Fruit fly (Drosophila melanogaster): ENCODE results near the gene cact.
A peak's percentile ranks its signal among the peaks of the same experiment; 100 is the strongest.

cact gene

dm6 chr2L:16279774-16280252, 46.2 kb downstream of the cact start:
- TF ChIP-seq scrt (GFP tag; optimal IDR thresholded peaks at IDR 0.05) (peak; percentile 74), nerfin-2 (GFP tag; IDR thresholded peaks at IDR 0.05; ENCODE audit: partially characterized antibody) (no peak), Nf-YC (tag; optimal IDR thresholded peaks at IDR 0.05) (peak; percentile 81), Dfd (GFP tag; optimal IDR thresholded peaks at IDR 0.05) (no peak), Blimp-1 (GFP tag; optimal IDR thresholded peaks at IDR 0.05) (peak; percentile 91), Fer3 (tag; optimal IDR thresholded peaks at IDR 0.05) (peak; percentile 72), CG15011 (GFP tag; optimal IDR thresholded peaks at IDR 0.05) (peak; percentile 80), CG14860 (GFP tag; IDR thresholded peaks at IDR 0.05; ENCODE audit: partially characterized antibody) (no peak), CG17186 (GFP tag; optimal IDR thresholded peaks at IDR 0.05) (peak; percentile 68), Atf-2 (GFP tag; optimal IDR thresholded peaks at IDR 0.05) (peak; percentile 86), cad (GFP tag; optimal IDR thresholded peaks at IDR 0.05) (peak; percentile 74), CkIIα-i1 (GFP tag; IDR thresholded peaks at IDR 0.05) (no peak), twi (tag; optimal IDR thresholded peaks at IDR 0.05) (peak; percentile 92), lilli (GFP tag; optimal IDR thresholded peaks at IDR 0.05) (peak; percentile 88), CG12219 (GFP tag; optimal IDR thresholded peaks at IDR 0.05) (peak; percentile 91), Antp (GFP tag; optimal IDR thresholded peaks at IDR 0.05) (peak; percentile 87), ash1 (GFP tag; optimal IDR thresholded peaks at IDR 0.05) (no peak), jumu (GFP tag; optimal IDR thresholded peaks at IDR 0.05) (peak; percentile 74), rib (GFP tag; IDR thresholded peaks at IDR 0.05) (peak; percentile 45; the same call in 1 of the 2 replicates), CG10321 (GFP tag; IDR thresholded peaks at IDR 0.05) (peak; percentile 65), Dp (GFP tag; optimal IDR thresholded peaks at IDR 0.05) (no peak), Atf3 (GFP tag; optimal IDR thresholded peaks at IDR 0.05) (peak; percentile 81), Nf-YA (GFP tag; IDR thresholded peaks at IDR 0.05) (0 out of 2 replicates have a peak, but pooled peaks have one; percentile 12), Sin3A (optimal IDR thresholded peaks at IDR 0.05) (no peak), Awh (GFP tag; IDR thresholded peaks at IDR 0.05) (peak; percentile 68; the same call in 1 of the 2 replicates), CG7271 (tag; optimal IDR thresholded peaks at IDR 0.05) (peak; percentile 37), nerfin-1 (tag; optimal IDR thresholded peaks at IDR 0.05) (peak; percentile 89), CG6272 (GFP tag; IDR thresholded peaks at IDR 0.05) (peak; percentile 58; the same call in 1 of the 2 replicates), CG15601 (tag; optimal IDR thresholded peaks at IDR 0.05) (peak; percentile 90), NfI (GFP tag; optimal IDR thresholded peaks at IDR 0.05) (peak; percentile 90), ap (GFP tag; IDR thresholded peaks at IDR 0.05) (peak; percentile 71), CG17829 (tag; optimal IDR thresholded peaks at IDR 0.05) (peak; percentile 94), dm (GFP tag; optimal IDR thresholded peaks at IDR 0.05) (peak; percentile 52), dmrt99B (tag; optimal IDR thresholded peaks at IDR 0.05) (peak; percentile 98), Dref (GFP tag; IDR thresholded peaks at IDR 0.05) (no peak), CG10462 (GFP tag; optimal IDR thresholded peaks at IDR 0.05) (peak; percentile 89), prd (optimal IDR thresholded peaks at IDR 0.05) (no peak), prd (GFP tag; IDR thresholded peaks at IDR 0.05) (peak; percentile 80), h (optimal IDR thresholded peaks at IDR 0.05) (no peak), H2.0 (GFP tag; IDR thresholded peaks at IDR 0.05) (peak; percentile 71), CG1024 (GFP tag; IDR thresholded peaks at IDR 0.05) (peak; percentile 56; the same call in 1 of the 2 replicates), maf-S (GFP tag; optimal IDR thresholded peaks at IDR 0.05) (peak; percentile 78), E2f2 (GFP tag; IDR thresholded peaks at IDR 0.05) (peak; percentile 58; the same call in 1 of the 2 replicates), zen (tag; optimal IDR thresholded peaks at IDR 0.05) (peak; percentile 59), CG11695 (GFP tag; IDR thresholded peaks at IDR 0.05) (peak; percentile 72; the same call in 2 of the 3 replicates), aop (GFP tag; IDR thresholded peaks at IDR 0.05) (no peak), sug (tag; optimal IDR thresholded peaks at IDR 0.05) (peak; percentile 68), Ada2b (GFP tag; IDR thresholded peaks at IDR 0.05) (peak; percentile 66), YL-1 (GFP tag; optimal IDR thresholded peaks at IDR 0.05) (peak; percentile 21), CG12236 (GFP tag; optimal IDR thresholded peaks at IDR 0.05) (peak; percentile 81), CG11398 (GFP tag; optimal IDR thresholded peaks at IDR 0.05) (peak; percentile 85), CG15479 (GFP tag; optimal IDR thresholded peaks at IDR 0.05) (no peak)

All from whole organism, embryonic.